Worm (Caenorhabditis elegans): Measurements from ENCODE around the gene Y27F2A.10.

- TF ChIP-seq fos-1 (tag; optimal IDR thresholded peaks at IDR 0.05), result no peak
- TF ChIP-seq unc-39 (tag; optimal IDR thresholded peaks at IDR 0.05), result no peak
- no peak for TF ChIP-seq pqm-1 (tag; optimal IDR thresholded peaks at IDR 0.05)
- TF ChIP-seq hmg-11 (tag; optimal IDR thresholded peaks at IDR 0.05), result no peak
- no peak for TF ChIP-seq nhr-237 (tag; optimal IDR thresholded peaks at IDR 0.05)
- no peak for TF ChIP-seq pha-4 (tag; optimal IDR thresholded peaks at IDR 0.05)
These were observed 31.3 kb upstream of the Y27F2A.10 start, which contains the start of gene sri-50 for ce11 chrII:3203415-3203814.
